Worm (Caenorhabditis elegans): Measurements from ENCODE around the gene R10D12.13.

R10D12.13 gene

DNA sequence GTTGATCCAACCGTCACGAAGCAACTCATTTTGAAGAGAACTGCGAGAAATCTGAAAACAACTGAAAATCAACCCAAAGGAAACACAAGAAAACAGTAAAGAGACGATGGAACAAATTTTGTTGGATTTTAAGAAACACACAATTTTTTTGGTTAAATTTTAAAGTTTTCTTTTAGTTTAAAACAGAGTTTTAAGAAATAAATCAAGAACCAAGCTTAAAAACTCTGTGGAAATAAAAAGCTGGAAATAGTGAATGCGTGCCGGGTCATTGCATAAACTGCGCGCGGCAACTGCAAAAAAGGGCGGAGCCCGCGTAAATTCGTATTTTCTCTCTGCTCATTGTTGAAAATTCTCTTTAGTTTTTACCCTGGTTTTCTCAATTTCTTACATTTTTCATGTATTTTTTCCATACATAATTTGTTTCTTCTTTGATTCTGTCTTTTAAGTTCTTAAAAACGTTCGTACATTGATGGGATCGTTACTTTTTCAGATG lies at the start of gene R10D12.13, which contains the start of gene algn-13:
Gene R10D12.13, plus strand, starts transcription at position 491 of the 493 bp plus-strand sequence.
Gene algn-13, minus strand, starts transcription at position 51 of the 493 bp plus-strand sequence.
- peak; percentile 77 for TF ChIP-seq cnd-1 (tag; optimal IDR thresholded peaks at IDR 0.05)
- TF ChIP-seq ceh-39 (tag; optimal IDR thresholded peaks at IDR 0.05): no peak
- TF ChIP-seq drap-1 (GFP tag; optimal IDR thresholded peaks at IDR 0.05): peak; percentile 81
- TF ChIP-seq tbx-8 (GFP tag; optimal IDR thresholded peaks at IDR 0.05): peak; percentile 64
- TF ChIP-seq sem-2 (GFP tag; optimal IDR thresholded peaks at IDR 0.05): peak; percentile 64
- peak; percentile 91 for TF ChIP-seq unc-120 (tag; optimal IDR thresholded peaks at IDR 0.05; ENCODE audit: poor library complexity, severe bottlenecking)
- TF ChIP-seq snpc-4 (tag; optimal IDR thresholded peaks at IDR 0.05): no peak
- peak; percentile 79 for TF ChIP-seq mep-1 (tag; optimal IDR thresholded peaks at IDR 0.05)
- TF ChIP-seq lin-13 (tag; optimal IDR thresholded peaks at IDR 0.05): peak; percentile 66
- peak; percentile 68 for TF ChIP-seq ceh-43 (GFP tag; optimal IDR thresholded peaks at IDR 0.05)
- TF ChIP-seq hlh-1 (tag; optimal IDR thresholded peaks at IDR 0.05): peak; percentile 26
- TF ChIP-seq lsy-2 (tag; optimal IDR thresholded peaks at IDR 0.05): peak; percentile 37
- TF ChIP-seq bed-3 (GFP tag; optimal IDR thresholded peaks at IDR 0.05): peak; percentile 70
- TF ChIP-seq nhr-76 (tag; optimal IDR thresholded peaks at IDR 0.05): no peak
- peak; percentile 52 for TF ChIP-seq blmp-1 (tag; optimal IDR thresholded peaks at IDR 0.05)
- peak; percentile 52 for TF ChIP-seq pha-4 (tag; optimal IDR thresholded peaks at IDR 0.05)
- no peak for TF ChIP-seq zip-8 (tag; optimal IDR thresholded peaks at IDR 0.05)
- peak; percentile 40 for TF ChIP-seq ces-1 (GFP tag; optimal IDR thresholded peaks at IDR 0.05)
- peak; percentile 60 for TF ChIP-seq mab-5 (tag; optimal IDR thresholded peaks at IDR 0.05)
- TF ChIP-seq nhr-237 (tag; optimal IDR thresholded peaks at IDR 0.05): no peak
- TF ChIP-seq M03D4.4 (tag; optimal IDR thresholded peaks at IDR 0.05): peak; percentile 86
- peak; percentile 84 for TF ChIP-seq mls-2 (tag; optimal IDR thresholded peaks at IDR 0.05)
- TF ChIP-seq unc-62 (GFP tag; optimal IDR thresholded peaks at IDR 0.05): no peak
- peak; percentile 16 for TF ChIP-seq elt-3 (tag; optimal IDR thresholded peaks at IDR 0.05)
- TF ChIP-seq ceh-83 (GFP tag; optimal IDR thresholded peaks at IDR 0.05): peak; percentile 79
- no peak for TF ChIP-seq unc-39 (tag; optimal IDR thresholded peaks at IDR 0.05)
- TF ChIP-seq ham-2 (GFP tag; optimal IDR thresholded peaks at IDR 0.05): peak; percentile 60
- TF ChIP-seq nhr-2 (tag; optimal IDR thresholded peaks at IDR 0.05): peak; percentile 24
- TF ChIP-seq nhr-12 (tag; optimal IDR thresholded peaks at IDR 0.05): no peak
- TF ChIP-seq elt-1 (tag; optimal IDR thresholded peaks at IDR 0.05; ENCODE audit: borderline replicate concordance, insufficient read depth): peak; percentile 47
- peak; percentile 59 for TF ChIP-seq ztf-11 (tag; optimal IDR thresholded peaks at IDR 0.05)
- TF ChIP-seq flh-1 (GFP tag; optimal IDR thresholded peaks at IDR 0.05): peak; percentile 64
- TF ChIP-seq sptf-1 (tag; optimal IDR thresholded peaks at IDR 0.05): peak; percentile 92
- peak; percentile 41 for TF ChIP-seq lin-32 (GFP tag; optimal IDR thresholded peaks at IDR 0.05)
- no peak for TF ChIP-seq nhr-28 (tag; optimal IDR thresholded peaks at IDR 0.05)

ce11 chrV:13915390-13915789 lies 46.8 kb upstream of the R10D12.13 start, which contains the start of gene gcy-32:
gcy-32 (minus strand) TSS chrV:13915490.
- TF ChIP-seq bed-3 (GFP tag; optimal IDR thresholded peaks at IDR 0.05): no peak
- no peak for TF ChIP-seq nhr-237 (tag; optimal IDR thresholded peaks at IDR 0.05)
- TF ChIP-seq elt-1 (tag; optimal IDR thresholded peaks at IDR 0.05; ENCODE audit: borderline replicate concordance, insufficient read depth): no peak
- TF ChIP-seq lsy-2 (tag; optimal IDR thresholded peaks at IDR 0.05): no peak
- no peak for TF ChIP-seq ztf-11 (tag; optimal IDR thresholded peaks at IDR 0.05)
- no peak for TF ChIP-seq snpc-4 (tag; optimal IDR thresholded peaks at IDR 0.05)
- no peak for TF ChIP-seq M03D4.4 (tag; optimal IDR thresholded peaks at IDR 0.05)
- TF ChIP-seq cnd-1 (tag; optimal IDR thresholded peaks at IDR 0.05): no peak
- no peak for TF ChIP-seq nhr-12 (tag; optimal IDR thresholded peaks at IDR 0.05)
- TF ChIP-seq ham-2 (GFP tag; optimal IDR thresholded peaks at IDR 0.05): no peak
- no peak for TF ChIP-seq ceh-39 (tag; optimal IDR thresholded peaks at IDR 0.05)
- no peak for TF ChIP-seq elt-3 (tag; optimal IDR thresholded peaks at IDR 0.05)
- TF ChIP-seq mls-2 (tag; optimal IDR thresholded peaks at IDR 0.05): no peak
- no peak for TF ChIP-seq drap-1 (GFP tag; optimal IDR thresholded peaks at IDR 0.05)
- TF ChIP-seq ces-1 (GFP tag; optimal IDR thresholded peaks at IDR 0.05): no peak
- TF ChIP-seq blmp-1 (tag; optimal IDR thresholded peaks at IDR 0.05): no peak
- no peak for TF ChIP-seq lin-13 (tag; optimal IDR thresholded peaks at IDR 0.05)

DNA sequence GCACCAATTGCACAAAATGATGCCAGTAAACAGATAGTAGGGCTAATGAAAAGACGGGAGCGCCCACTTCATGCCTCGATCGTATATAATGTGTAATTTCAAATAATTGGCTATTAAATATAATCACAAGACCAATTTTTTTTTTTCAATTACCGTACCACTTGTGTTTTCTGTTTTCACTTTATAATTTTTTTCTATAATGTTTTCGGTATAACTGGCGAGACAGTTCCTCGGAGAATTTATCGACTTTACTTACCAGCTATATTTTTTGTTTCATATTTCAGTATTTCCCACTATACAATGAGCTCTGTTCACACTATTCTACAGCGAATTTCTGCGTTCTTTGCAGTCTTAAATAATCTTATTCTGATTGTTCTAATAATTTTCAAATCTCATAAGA lies 46.0 kb upstream of the R10D12.13 start, which contains the start of gene str-252:
Gene str-252, plus strand, starts transcription at position 301 of the 400 bp plus-strand sequence.
- TF ChIP-seq snpc-4 (tag; optimal IDR thresholded peaks at IDR 0.05): no peak
- no peak for TF ChIP-seq flh-1 (GFP tag; optimal IDR thresholded peaks at IDR 0.05)
- no peak for TF ChIP-seq unc-39 (tag; optimal IDR thresholded peaks at IDR 0.05)
- TF ChIP-seq cnd-1 (tag; optimal IDR thresholded peaks at IDR 0.05): no peak

Measured in whole organism, mixed stage, embryonic.